Fruit fly (Drosophila melanogaster) whole organism, embryonic: ENCODE results near the gene CG43672.

ENCODE experiments used
- ATbp ChIP-seq: fragments of 200-800 bp; sonication (Bioruptor generic); optimal IDR thresholded peaks from 2 replicates; lab custom pipeline; 2017; ENCODE audit warnings: missing biosample characterization, mild to moderate bottlenecking, missing genetic modification characterization, missing genetic modification reagents
- Antp ChIP-seq: fragments of 200-800 bp; sonication (Bioruptor generic); optimal IDR thresholded peaks from 3 replicates; lab custom pipeline; 2016; ENCODE audit warnings: missing biosample characterization, missing genetic modification characterization
- CG10209 ChIP-seq: fragments of 200-800 bp; sonication (Bioruptor generic); optimal IDR thresholded peaks from 3 replicates; lab custom pipeline; 2017; ENCODE audit warnings: missing biosample characterization, mild to moderate bottlenecking, missing genetic modification characterization, missing genetic modification reagents
- CG1024 ChIP-seq: fragments of 200-800 bp; sonication (Bioruptor generic); IDR thresholded peaks from 2 replicates; pipeline ENCODE4 v1.3.6; 2022; ENCODE audit warnings: missing biosample characterization, missing genetic modification characterization
- CG10366 ChIP-seq: fragments of 200-800 bp; sonication (Bioruptor generic); IDR thresholded peaks from 2 replicates; pipeline ENCODE4 v1.3.6; 2022; ENCODE audit warnings: missing biosample characterization, missing genetic modification characterization
- CG10979 ChIP-seq: fragments of 200-800 bp; sonication (Bioruptor generic); optimal IDR thresholded peaks from 2 replicates; lab custom pipeline; 2018; ENCODE audit warnings: missing biosample characterization, mild to moderate bottlenecking, missing genetic modification characterization, moderate library complexity
- CG12155 ChIP-seq: fragments of 200-800 bp; sonication (Bioruptor generic); optimal IDR thresholded peaks from 3 replicates; lab custom pipeline; 2016; ENCODE audit warnings: missing biosample characterization, missing genetic modification characterization
- CG13296 ChIP-seq: fragments of 200-800 bp; sonication (Bioruptor generic); optimal IDR thresholded peaks from 3 replicates; lab custom pipeline; 2018; ENCODE audit warnings: missing biosample characterization, mild to moderate bottlenecking, missing genetic modification characterization
- CG17359 ChIP-seq: fragments of 200-800 bp; sonication (Bioruptor generic); optimal IDR thresholded peaks from 3 replicates; lab custom pipeline; 2018; ENCODE audit warnings: missing biosample characterization, mild to moderate bottlenecking, missing genetic modification characterization, moderate library complexity
- CG34224 ChIP-seq: fragments of 200-800 bp; sonication (Bioruptor generic); IDR thresholded peaks from 3 replicates; pipeline ENCODE4 v1.3.6; 2022; ENCODE audit warnings: missing biosample characterization, missing genetic modification characterization; ENCODE audit not compliant: partially characterized antibody
- CG3995 ChIP-seq: fragments of 200-800 bp; sonication (Bioruptor generic); optimal IDR thresholded peaks from 3 replicates; lab custom pipeline; 2016; ENCODE audit warnings: missing biosample characterization, missing genetic modification characterization
- CG4617 ChIP-seq: fragments of 200-800 bp; sonication (Bioruptor generic); optimal IDR thresholded peaks from 3 replicates; lab custom pipeline; 2016; ENCODE audit warnings: missing biosample characterization, missing genetic modification characterization, borderline replicate concordance
- CG4707 ChIP-seq: fragments of 200-800 bp; sonication (Bioruptor generic); optimal IDR thresholded peaks from 2 replicates; lab custom pipeline; 2018; ENCODE audit warnings: missing biosample characterization, mild to moderate bottlenecking, missing genetic modification characterization, moderate library complexity
- CG5953 ChIP-seq: fragments of 200-800 bp; sonication (Bioruptor generic); IDR thresholded peaks from 2 replicates; pipeline ENCODE4 v1.3.6; 2022; ENCODE audit warnings: missing biosample characterization, missing genetic modification characterization
- CG6175 ChIP-seq: fragments of 200-800 bp; sonication (Bioruptor generic); IDR thresholded peaks from 3 replicates; pipeline ENCODE4 v1.3.6; 2022; ENCODE audit warnings: missing biosample characterization, missing genetic modification characterization
- CG7745 ChIP-seq: fragments of 200-800 bp; sonication (Bioruptor generic); optimal IDR thresholded peaks from 2 replicates; lab custom pipeline; 2018; ENCODE audit warnings: missing biosample characterization, mild to moderate bottlenecking, missing genetic modification characterization, moderate library complexity
- CG7987 ChIP-seq: fragments of 200-800 bp; sonication (Bioruptor generic); optimal IDR thresholded peaks from 2 replicates; lab custom pipeline; 2018; ENCODE audit warnings: missing biosample characterization, mild to moderate bottlenecking, missing genetic modification characterization, moderate library complexity
- CG9609 ChIP-seq: fragments of 200-800 bp; sonication (Bioruptor generic); optimal IDR thresholded peaks from 3 replicates; lab custom pipeline; 2016; ENCODE audit warnings: missing biosample characterization, missing genetic modification characterization
- Dll ChIP-seq: fragments of 200-800 bp; sonication (Bioruptor generic); IDR thresholded peaks from 4 replicates; pipeline ENCODE4 v1.3.6; 2022; ENCODE audit warnings: missing biosample characterization, missing genetic modification characterization; ENCODE audit not compliant: partially characterized antibody
- Doc2 ChIP-seq: fragments of 200-800 bp; sonication (Bioruptor generic); IDR thresholded peaks from 2 replicates; pipeline ENCODE4 v1.3.6; 2022; ENCODE audit warnings: missing biosample characterization, missing genetic modification characterization
- Eip74EF ChIP-seq, 2 experiments: fragments of 200-800 bp in 1 of 2; fragments of >200 bp in 1 of 2; sonication (Bioruptor generic) in 1 of 2; optimal IDR thresholded peaks; 2 replicates each; lab custom pipeline; 2017 to 2019; ENCODE audit warnings: missing biosample characterization in 2 of 2, missing genetic modification characterization in 2 of 2, mild to moderate bottlenecking in 1 of 2, moderate library complexity in 1 of 2
- Ets97D ChIP-seq: fragments of 200-800 bp; sonication (Bioruptor generic); optimal IDR thresholded peaks from 3 replicates; lab custom pipeline; 2016; ENCODE audit warnings: missing biosample characterization, missing genetic modification characterization
- Fer1 ChIP-seq: fragments of 200-800 bp; sonication (Bioruptor generic); optimal IDR thresholded peaks from 2 replicates; lab custom pipeline; 2017; ENCODE audit warnings: missing biosample characterization, mild to moderate bottlenecking, missing genetic modification characterization
- MTF-1 ChIP-seq: fragments of 200-800 bp; sonication (Bioruptor generic); optimal IDR thresholded peaks from 2 replicates; lab custom pipeline; 2018; ENCODE audit warnings: missing biosample characterization, mild to moderate bottlenecking, missing genetic modification characterization, borderline replicate concordance
- Med ChIP-seq: fragments of 200-800 bp; sonication (Bioruptor generic); peaks from one replicate; lab custom pipeline; 2016; ENCODE audit warnings: missing biosample characterization, missing genetic modification characterization, mild to moderate bottlenecking, inconsistent platforms, moderate library complexity
- NFAT ChIP-seq: fragments of 200-800 bp; sonication (Bioruptor generic); IDR thresholded peaks from 2 replicates; pipeline ENCODE4 v1.3.6; 2022; ENCODE audit warnings: missing biosample characterization, missing genetic modification characterization
- Nf-YB ChIP-seq: fragments of 200-800 bp; sonication (Bioruptor generic); optimal IDR thresholded peaks from 3 replicates; lab custom pipeline; 2019; ENCODE audit warnings: missing biosample characterization, mild to moderate bottlenecking, missing genetic modification characterization, moderate library complexity
- Ptx1 ChIP-seq: fragments of 200-800 bp; sonication (Bioruptor generic); IDR thresholded peaks from 2 replicates; pipeline ENCODE4 v1.3.6; 2022; ENCODE audit warnings: missing biosample characterization, missing genetic modification characterization
- Rfx ChIP-seq: fragments of 200-800 bp; sonication (Bioruptor generic); IDR thresholded peaks from 2 replicates; pipeline ENCODE4 v1.3.6; 2022; ENCODE audit warnings: missing biosample characterization, missing genetic modification characterization
- Rx ChIP-seq: fragments of 200-800 bp; sonication (Bioruptor generic); IDR thresholded peaks from 2 replicates; pipeline ENCODE4 v1.3.6; 2022; ENCODE audit warnings: missing biosample characterization, missing genetic modification characterization
- Taf1 ChIP-seq: fragments of 200-800 bp; sonication (Bioruptor generic); IDR thresholded peaks from 2 replicates; pipeline ENCODE4 v1.3.6; 2022; ENCODE audit warnings: missing biosample characterization, missing genetic modification characterization
- Usf ChIP-seq: fragments of 200-800 bp; sonication (Bioruptor generic); optimal IDR thresholded peaks from 2 replicates; lab custom pipeline; 2017; ENCODE audit warnings: missing genotype, missing biosample characterization, missing genetic modification characterization
- Xbp1 ChIP-seq: fragments of 200-800 bp; sonication (Bioruptor generic); optimal IDR thresholded peaks from 3 replicates; lab custom pipeline; 2016; ENCODE audit warnings: missing biosample characterization, mild to moderate bottlenecking, missing genetic modification characterization
- btn ChIP-seq: fragments of 200-800 bp; sonication (Bioruptor generic); optimal IDR thresholded peaks from 2 replicates; lab custom pipeline; 2016; ENCODE audit warnings: missing biosample characterization, missing genetic modification characterization
- crp ChIP-seq, 2 experiments: fragments of 200-800 bp; sonication (Bioruptor generic); optimal IDR thresholded peaks; 2 replicates in 1 of 2; 3 replicates in 1 of 2; lab custom pipeline; 2017; ENCODE audit warnings: missing biosample characterization in 2 of 2, missing genetic modification characterization in 2 of 2, mild to moderate bottlenecking in 1 of 2, moderate library complexity in 1 of 2
- dm ChIP-seq: fragments of 200-800 bp; sonication (Bioruptor generic); optimal IDR thresholded peaks from 3 replicates; lab custom pipeline; 2016; ENCODE audit warnings: missing biosample characterization, missing genetic modification characterization
- ems ChIP-seq: fragments of 200-800 bp; sonication (Bioruptor generic); optimal IDR thresholded peaks from 3 replicates; lab custom pipeline; 2016; ENCODE audit warnings: missing biosample characterization, missing genetic modification characterization
- gsb-n ChIP-seq: fragments of 200-800 bp; sonication (Bioruptor generic); optimal IDR thresholded peaks from 3 replicates; lab custom pipeline; 2018; ENCODE audit warnings: missing biosample characterization, mild to moderate bottlenecking, missing genetic modification characterization
- insv ChIP-seq, 2 experiments: fragments of 200-800 bp; sonication (Bioruptor generic); optimal IDR thresholded peaks; 3 replicates each; lab custom pipeline; 2016 to 2018; ENCODE audit warnings: missing biosample characterization in 2 of 2, missing genetic modification characterization in 2 of 2
- jigr1 ChIP-seq: fragments of 200-800 bp; sonication (Bioruptor generic); IDR thresholded peaks from 3 replicates; pipeline ENCODE4 v1.3.6; 2022; ENCODE audit warnings: missing biosample characterization, missing genetic modification characterization
- lab ChIP-seq: fragments of 200-800 bp; sonication (Bioruptor generic); optimal IDR thresholded peaks from 3 replicates; lab custom pipeline; 2017; ENCODE audit warnings: missing biosample characterization, missing genetic modification characterization, mild to moderate bottlenecking, moderate library complexity, missing genetic modification reagents
- mirr ChIP-seq: fragments of 200-800 bp; sonication (Bioruptor generic); optimal IDR thresholded peaks from 3 replicates; lab custom pipeline; 2018; ENCODE audit warnings: missing biosample characterization, mild to moderate bottlenecking, missing genetic modification characterization
- peb ChIP-seq: fragments of 200-800 bp; sonication (Bioruptor generic); IDR thresholded peaks from 2 replicates; pipeline ENCODE4 v1.3.6; 2022; ENCODE audit warnings: missing biosample characterization, missing genetic modification characterization
- row ChIP-seq: fragments of 200-800 bp; sonication (Bioruptor generic); IDR thresholded peaks from 3 replicates; pipeline ENCODE4 v1.3.6; 2022; ENCODE audit warnings: missing biosample characterization, missing genetic modification characterization
- sima ChIP-seq: fragments of 200-800 bp; sonication (Bioruptor generic); optimal IDR thresholded peaks from 2 replicates; lab custom pipeline; 2016; ENCODE audit warnings: missing biosample characterization, missing genetic modification characterization
- sisA ChIP-seq: fragments of 200-800 bp; sonication (Bioruptor generic); IDR thresholded peaks from 2 replicates; pipeline ENCODE4 v1.3.6; 2022; ENCODE audit warnings: missing biosample characterization, missing genetic modification characterization
- slbo ChIP-seq: fragments of 200-800 bp; sonication (Bioruptor generic); IDR thresholded peaks from 2 replicates; pipeline ENCODE4 v1.3.6; 2022; ENCODE audit warnings: missing biosample characterization, missing genetic modification characterization
- tin ChIP-seq: fragments of 200-800 bp; sonication (Bioruptor generic); optimal IDR thresholded peaks from 3 replicates; lab custom pipeline; 2016; ENCODE audit warnings: missing biosample characterization, missing genetic modification characterization
- tio ChIP-seq: fragments of 200-800 bp; sonication (Bioruptor generic); optimal IDR thresholded peaks from 2 replicates; lab custom pipeline; 2017; ENCODE audit warnings: missing biosample characterization, missing genetic modification characterization, inconsistent platforms

Gene CG43672

DNA sequence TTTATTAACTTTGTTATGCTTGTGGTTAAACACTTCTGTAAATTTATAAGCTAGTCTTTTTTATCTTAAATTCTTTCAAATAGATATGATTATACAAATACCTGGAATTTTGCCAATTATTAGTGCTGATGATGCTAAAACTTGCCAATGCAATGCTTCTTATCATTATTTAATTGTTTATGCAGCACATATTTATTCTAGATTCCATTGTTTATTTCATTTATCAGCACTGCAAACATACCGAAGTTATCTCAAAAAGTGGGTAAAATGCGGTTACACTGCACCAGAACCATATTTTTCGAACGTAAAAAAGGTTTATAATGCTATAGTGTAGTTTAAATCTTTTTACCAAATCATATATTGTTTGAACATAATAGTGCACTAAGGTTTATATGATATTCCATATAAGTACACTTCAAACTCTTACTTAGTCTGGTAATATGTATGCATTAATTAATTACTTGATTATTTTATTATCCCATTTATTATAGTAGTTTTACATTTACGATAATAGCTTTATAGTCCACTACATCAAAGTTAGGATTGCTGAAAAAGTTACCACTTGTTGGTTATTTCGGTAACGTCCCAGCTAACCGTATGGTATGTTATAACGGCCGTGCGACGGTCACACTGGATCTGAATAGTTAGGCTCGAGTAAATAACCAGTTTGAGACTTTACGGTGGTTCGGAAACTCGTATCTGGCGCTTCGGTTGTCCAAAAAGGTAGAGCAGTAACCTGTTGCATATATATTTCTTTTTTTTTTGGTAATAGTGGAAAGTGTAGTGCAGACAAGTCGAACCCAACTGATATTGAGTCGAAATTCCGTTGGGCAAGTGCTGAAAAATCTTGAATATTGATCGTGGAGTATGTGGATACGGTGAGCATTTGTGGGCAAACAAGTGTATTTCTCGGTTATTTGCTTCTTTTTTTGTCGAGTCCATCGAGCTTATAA is 15.7 kb downstream of the CG43672 start, which contains the start of gene Rhp (continued):
- TF ChIP-seq btn (GFP tag; lab: Kevin White, UChicago) (no peak), peb (GFP tag; lab: Robert Waterston, UW) (no peak), Taf1 (GFP tag; lab: Robert Waterston, UW) (no peak), CG3995 (GFP tag; lab: Kevin White, UChicago) (peak; percentile 51), CG34224 (GFP tag; lab: Robert Waterston, UW) (peak; percentile 27; the same call in 1 of the 3 replicates), Antp (GFP tag; lab: Kevin White, UChicago) (no peak), jigr1 (GFP tag; lab: Robert Waterston, UW) (no peak), CG5953 (GFP tag; lab: Robert Waterston, UW) (no peak), CG13296 (peak; percentile 77), CG12155 (GFP tag; lab: Kevin White, UChicago) (no peak), tin (GFP tag; lab: Kevin White, UChicago) (no peak), tio (GFP tag; lab: Kevin White, UChicago) (no peak), Ptx1 (GFP tag; lab: Robert Waterston, UW) (no peak), Rx (GFP tag; lab: Robert Waterston, UW) (no peak), CG7745 (tag; lab: Kevin White, UChicago) (no peak), Nf-YB (GFP tag; lab: Kevin White, UChicago) (no peak), Xbp1 (no peak), Ets97D (GFP tag; lab: Kevin White, UChicago) (no peak), gsb-n (tag; lab: Kevin White, UChicago) (peak; percentile 46), sisA (no peak), Med (GFP tag; lab: Kevin White, UChicago) (peak; percentile 76), CG10979 (no peak), CG10366 (no peak), Fer1 (GFP tag; lab: Kevin White, UChicago) (peak; percentile 66), CG7987 (GFP tag; lab: Kevin White, UChicago) (peak; percentile 62), CG17359 (tag; lab: Kevin White, UChicago) (peak; percentile 78), row (peak; percentile 32; the same call in 2 of the 3 replicates), lab (GFP tag; lab: Kevin White, UChicago) (no peak), Usf (GFP tag; lab: Kevin White, UChicago) (no peak), ATbp (peak; percentile 77), Dll (GFP tag; lab: Robert Waterston, UW) (no peak), CG9609 (GFP tag; lab: Kevin White, UChicago) (no peak), sima (no peak), Eip74EF (GFP tag; optimal IDR thresholded peaks at IDR 0.05; lab: Kevin White, UChicago) (peak in 1 of 2 experiments; percentile 17), crp (GFP tag; optimal IDR thresholded peaks at IDR 0.05; lab: Kevin White, UChicago) (no peak), mirr (GFP tag; lab: Kevin White, UChicago) (peak; percentile 30), NFAT (GFP tag; lab: Robert Waterston, UW) (no peak), CG4617 (GFP tag; lab: Kevin White, UChicago) (no peak), Rfx (GFP tag; lab: Robert Waterston, UW) (no peak), insv (GFP tag; optimal IDR thresholded peaks at IDR 0.05; lab: Kevin White, UChicago) (no peak), CG10209 (GFP tag; lab: Kevin White, UChicago) (peak; percentile 43), CG6175 (GFP tag; lab: Robert Waterston, UW) (no peak), ems (GFP tag; lab: Kevin White, UChicago) (no peak), slbo (GFP tag; lab: Robert Waterston, UW) (no peak), dm (GFP tag; lab: Kevin White, UChicago) (no peak), MTF-1 (GFP tag; lab: Kevin White, UChicago) (peak; percentile 83), Doc2 (GFP tag; lab: Robert Waterston, UW) (no peak), CG4707 (GFP tag; lab: Kevin White, UChicago) (peak; percentile 62), CG1024 (GFP tag; lab: Robert Waterston, UW) (no peak)
